Fruit fly (Drosophila melanogaster) whole organism, embryonic: Measurements from ENCODE around the gene CG33969.

Source experiments
- Ada2b ChIP-seq: fragments of 200-800 bp; sonication (Bioruptor generic); IDR thresholded peaks from 2 replicates; pipeline ENCODE4 v1.3.6; 2022; ENCODE audit warnings: missing biosample characterization, missing genetic modification characterization
- C15 ChIP-seq: fragments of 200-800 bp; sonication (Bioruptor generic); IDR thresholded peaks from 3 replicates; pipeline ENCODE4 v1.3.6; 2022; ENCODE audit warnings: missing biosample characterization, missing genetic modification characterization
- CG10959 ChIP-seq: fragments of 200-800 bp; sonication (Bioruptor generic); IDR thresholded peaks from 2 replicates; pipeline ENCODE4 v1.3.6; 2022; ENCODE audit warnings: missing biosample characterization, missing genetic modification characterization
- CG11695 ChIP-seq: fragments of 200-800 bp; sonication (Bioruptor generic); IDR thresholded peaks from 3 replicates; pipeline ENCODE4 v1.3.6; 2022; ENCODE audit warnings: missing biosample characterization, missing genetic modification characterization
- CG12744 ChIP-seq: fragments of 200-800 bp; sonication (Bioruptor generic); optimal IDR thresholded peaks from 2 replicates; lab custom pipeline; 2016; ENCODE audit warnings: missing biosample characterization, missing genetic modification characterization
- CG12769 ChIP-seq: fragments of 200-800 bp; sonication (Bioruptor generic); optimal IDR thresholded peaks from 2 replicates; lab custom pipeline; 2019; ENCODE audit warnings: missing biosample characterization, mild to moderate bottlenecking, missing genetic modification characterization, moderate library complexity
- CG13296 ChIP-seq: fragments of 200-800 bp; sonication (Bioruptor generic); optimal IDR thresholded peaks from 3 replicates; lab custom pipeline; 2018; ENCODE audit warnings: missing biosample characterization, mild to moderate bottlenecking, missing genetic modification characterization
- CG15269 ChIP-seq: fragments of 200-800 bp; sonication (Bioruptor generic); optimal IDR thresholded peaks from 2 replicates; lab custom pipeline; 2018; ENCODE audit warnings: missing biosample characterization, mild to moderate bottlenecking, missing genetic modification characterization, moderate library complexity
- CG1529 ChIP-seq: fragments of 200-800 bp; sonication (Bioruptor generic); optimal IDR thresholded peaks from 3 replicates; lab custom pipeline; 2018; ENCODE audit warnings: missing biosample characterization, missing genetic modification characterization
- CG15601 ChIP-seq: fragments of 200-800 bp; sonication (Bioruptor generic); optimal IDR thresholded peaks from 3 replicates; lab custom pipeline; 2019; ENCODE audit warnings: missing biosample characterization, mild to moderate bottlenecking, missing genetic modification characterization, moderate library complexity
- CG1603 ChIP-seq: fragments of 200-800 bp; sonication (Bioruptor generic); optimal IDR thresholded peaks from 2 replicates; lab custom pipeline; 2019; ENCODE audit warnings: missing biosample characterization, mild to moderate bottlenecking, missing genetic modification characterization, moderate library complexity
- CG17912 ChIP-seq: fragments of 200-800 bp; sonication (Bioruptor generic); optimal IDR thresholded peaks from 2 replicates; lab custom pipeline; 2018; ENCODE audit warnings: missing biosample characterization, mild to moderate bottlenecking, missing genetic modification characterization
- CG18011 ChIP-seq: fragments of 200-800 bp; sonication (Bioruptor generic); optimal IDR thresholded peaks from 2 replicates; lab custom pipeline; 2017; ENCODE audit warnings: missing biosample characterization, missing genetic modification characterization, mild to moderate bottlenecking, moderate library complexity, missing genotype
- CG2199 ChIP-seq: fragments of 200-800 bp; sonication (Bioruptor generic); IDR thresholded peaks from 3 replicates; pipeline ENCODE4 v1.3.6; 2022; ENCODE audit warnings: missing biosample characterization, missing genetic modification characterization
- CG30431 ChIP-seq: fragments of 200-800 bp; sonication (Bioruptor generic); optimal IDR thresholded peaks from 2 replicates; lab custom pipeline; 2017; ENCODE audit warnings: missing biosample characterization, missing genetic modification characterization
- CG3281 ChIP-seq: fragments of 200-800 bp; sonication (Bioruptor generic); optimal IDR thresholded peaks from 3 replicates; lab custom pipeline; 2017; ENCODE audit warnings: missing biosample characterization, mild to moderate bottlenecking, missing genetic modification characterization
- CG4282 ChIP-seq: fragments of 200-800 bp; sonication (Bioruptor generic); optimal IDR thresholded peaks from 2 replicates; lab custom pipeline; 2016; ENCODE audit warnings: missing biosample characterization, missing genetic modification characterization
- CG5180 ChIP-seq: fragments of 200-800 bp; sonication (Bioruptor generic); optimal IDR thresholded peaks from 3 replicates; lab custom pipeline; 2017; ENCODE audit warnings: missing biosample characterization, missing genetic modification characterization, mild to moderate bottlenecking, moderate library complexity, missing genetic modification reagents
- CG5245 ChIP-seq: fragments of 200-800 bp; sonication (Bioruptor generic); optimal IDR thresholded peaks from 3 replicates; lab custom pipeline; 2016; ENCODE audit warnings: missing biosample characterization, missing genetic modification characterization
- CG6175 ChIP-seq: fragments of 200-800 bp; sonication (Bioruptor generic); IDR thresholded peaks from 3 replicates; pipeline ENCODE4 v1.3.6; 2022; ENCODE audit warnings: missing biosample characterization, missing genetic modification characterization
- CG6765 ChIP-seq: fragments of 200-800 bp; sonication (Bioruptor generic); optimal IDR thresholded peaks from 3 replicates; lab custom pipeline; 2017; ENCODE audit warnings: missing biosample characterization, mild to moderate bottlenecking, missing genetic modification characterization
- CG6813 ChIP-seq: fragments of 200-800 bp; sonication (Bioruptor generic); optimal IDR thresholded peaks from 2 replicates; lab custom pipeline; 2017; ENCODE audit warnings: missing biosample characterization, missing genetic modification characterization, mild to moderate bottlenecking, moderate library complexity, missing genetic modification reagents
- CG7372 ChIP-seq: fragments of 200-800 bp; sonication (Bioruptor generic); IDR thresholded peaks from 2 replicates; pipeline ENCODE4 v1.3.6; 2022; ENCODE audit warnings: missing biosample characterization, missing genetic modification characterization
- CG7987 ChIP-seq: fragments of 200-800 bp; sonication (Bioruptor generic); optimal IDR thresholded peaks from 2 replicates; lab custom pipeline; 2018; ENCODE audit warnings: missing biosample characterization, mild to moderate bottlenecking, missing genetic modification characterization, moderate library complexity
- CG8290 ChIP-seq, 3 experiments: fragments of 200-800 bp; sonication (Bioruptor generic); optimal IDR thresholded peaks; 2 replicates each; lab custom pipeline; 2016 to 2019; ENCODE audit warnings: missing biosample characterization in 3 of 3, missing genetic modification characterization in 3 of 3, mild to moderate bottlenecking in 2 of 3, moderate library complexity in 1 of 3
- CG9932 ChIP-seq: fragments of 200-800 bp; sonication (Bioruptor generic); IDR thresholded peaks from 2 replicates; pipeline ENCODE4 v1.3.6; 2022; ENCODE audit warnings: missing biosample characterization, missing genetic modification characterization
- D ChIP-seq, 2 experiments: fragments of 200-800 bp in 1 of 2; fragments of >200 bp in 1 of 2; sonication (Bioruptor generic) in 1 of 2; optimal IDR thresholded peaks; 2 replicates in 1 of 2; 3 replicates in 1 of 2; lab custom pipeline; 2017; ENCODE audit warnings: mild to moderate bottlenecking in 1 of 2, missing biosample characterization in 1 of 2, missing genetic modification characterization in 1 of 2, missing genetic modification reagents in 1 of 2
- Dad ChIP-seq: fragments of 200-800 bp; sonication (Bioruptor generic); optimal IDR thresholded peaks from 3 replicates; lab custom pipeline; 2016; ENCODE audit warnings: missing biosample characterization, missing genetic modification characterization
- E2f2 ChIP-seq: fragments of 200-800 bp; sonication (Bioruptor generic); IDR thresholded peaks from 2 replicates; pipeline ENCODE4 v1.3.6; 2022; ENCODE audit warnings: missing biosample characterization, missing genetic modification characterization
- Gsc ChIP-seq: fragments of 200-800 bp; sonication (Bioruptor generic); IDR thresholded peaks from 2 replicates; pipeline ENCODE4 v1.3.6; 2022; ENCODE audit warnings: missing biosample characterization, missing genetic modification characterization
- Hr51 ChIP-seq, 2 experiments: fragments of 200-800 bp; sonication (Bioruptor generic); optimal IDR thresholded peaks; 2 replicates in 1 of 2; 3 replicates in 1 of 2; lab custom pipeline; 2016 to 2018; ENCODE audit warnings: missing biosample characterization in 2 of 2, missing genetic modification characterization in 2 of 2, mild to moderate bottlenecking in 1 of 2, moderate library complexity in 1 of 2
- Nf-YC ChIP-seq: fragments of 200-800 bp; optimal IDR thresholded peaks from 3 replicates; lab custom pipeline; 2019; ENCODE audit warnings: missing biosample characterization, mild to moderate bottlenecking, missing genetic modification characterization, moderate library complexity
- Poxn ChIP-seq: fragments of 200-800 bp; sonication (Bioruptor generic); IDR thresholded peaks from 2 replicates; pipeline ENCODE4 v1.3.6; 2022; ENCODE audit warnings: missing biosample characterization, missing genetic modification characterization
- Sox100B ChIP-seq: fragments of 200-800 bp; sonication (Bioruptor generic); optimal IDR thresholded peaks from 3 replicates; lab custom pipeline; 2018; ENCODE audit warnings: missing biosample characterization, mild to moderate bottlenecking, missing genetic modification characterization
- Sry-δ ChIP-seq: fragments of 200-800 bp; sonication (Bioruptor generic); optimal IDR thresholded peaks from 2 replicates; lab custom pipeline; 2016; ENCODE audit warnings: missing biosample characterization, missing genetic modification characterization
- Taf1 ChIP-seq: fragments of 200-800 bp; sonication (Bioruptor generic); IDR thresholded peaks from 2 replicates; pipeline ENCODE4 v1.3.6; 2022; ENCODE audit warnings: missing biosample characterization, missing genetic modification characterization
- dysf ChIP-seq: fragments of 200-800 bp; sonication (Bioruptor generic); IDR thresholded peaks from 3 replicates; pipeline ENCODE4 v1.3.6; 2022; ENCODE audit warnings: missing biosample characterization, missing genetic modification characterization
- grn ChIP-seq: fragments of 200-800 bp; sonication (Bioruptor generic); optimal IDR thresholded peaks from 3 replicates; lab custom pipeline; 2017; ENCODE audit warnings: missing biosample characterization, missing genetic modification characterization
- gsb-n ChIP-seq: fragments of 200-800 bp; sonication (Bioruptor generic); optimal IDR thresholded peaks from 3 replicates; lab custom pipeline; 2018; ENCODE audit warnings: missing biosample characterization, mild to moderate bottlenecking, missing genetic modification characterization
- lilli ChIP-seq: fragments of 200-800 bp; sonication (Bioruptor generic); optimal IDR thresholded peaks from 3 replicates; lab custom pipeline; 2016; ENCODE audit warnings: missing biosample characterization, missing genetic modification characterization
- nom ChIP-seq: fragments of 200-800 bp; sonication (Bioruptor generic); optimal IDR thresholded peaks from 2 replicates; lab custom pipeline; 2017; ENCODE audit warnings: missing biosample characterization, missing genetic modification characterization, mild to moderate bottlenecking, moderate library complexity, missing genetic modification reagents
- odd ChIP-seq: fragments of 200-800 bp; sonication (Bioruptor generic); optimal IDR thresholded peaks from 2 replicates; lab custom pipeline; 2017; ENCODE audit warnings: missing biosample characterization, mild to moderate bottlenecking, missing genetic modification characterization
- pita ChIP-seq: fragments of 200-800 bp; sonication (Bioruptor generic); optimal IDR thresholded peaks from 2 replicates; lab custom pipeline; 2017; ENCODE audit warnings: missing biosample characterization, mild to moderate bottlenecking, missing genetic modification characterization
- sqz ChIP-seq: fragments of 200-800 bp; sonication (Bioruptor generic); optimal IDR thresholded peaks from 3 replicates; lab custom pipeline; 2018; ENCODE audit warnings: missing biosample characterization, mild to moderate bottlenecking, missing genetic modification characterization
- tap ChIP-seq: fragments of 200-800 bp; optimal IDR thresholded peaks from 3 replicates; lab custom pipeline; 2019; ENCODE audit warnings: missing biosample characterization, mild to moderate bottlenecking, missing genetic modification characterization, moderate library complexity
- vvl ChIP-seq: fragments of 200-800 bp; sonication (Bioruptor generic); IDR thresholded peaks from 2 replicates; pipeline ENCODE4 v1.3.6; 2022; ENCODE audit warnings: missing biosample characterization, missing genetic modification characterization
- wek ChIP-seq: fragments of 200-800 bp; sonication (Bioruptor generic); optimal IDR thresholded peaks from 3 replicates; lab custom pipeline; 2018; ENCODE audit warnings: missing biosample characterization, mild to moderate bottlenecking, missing genetic modification characterization, moderate library complexity

Gene CG33969

DNA sequence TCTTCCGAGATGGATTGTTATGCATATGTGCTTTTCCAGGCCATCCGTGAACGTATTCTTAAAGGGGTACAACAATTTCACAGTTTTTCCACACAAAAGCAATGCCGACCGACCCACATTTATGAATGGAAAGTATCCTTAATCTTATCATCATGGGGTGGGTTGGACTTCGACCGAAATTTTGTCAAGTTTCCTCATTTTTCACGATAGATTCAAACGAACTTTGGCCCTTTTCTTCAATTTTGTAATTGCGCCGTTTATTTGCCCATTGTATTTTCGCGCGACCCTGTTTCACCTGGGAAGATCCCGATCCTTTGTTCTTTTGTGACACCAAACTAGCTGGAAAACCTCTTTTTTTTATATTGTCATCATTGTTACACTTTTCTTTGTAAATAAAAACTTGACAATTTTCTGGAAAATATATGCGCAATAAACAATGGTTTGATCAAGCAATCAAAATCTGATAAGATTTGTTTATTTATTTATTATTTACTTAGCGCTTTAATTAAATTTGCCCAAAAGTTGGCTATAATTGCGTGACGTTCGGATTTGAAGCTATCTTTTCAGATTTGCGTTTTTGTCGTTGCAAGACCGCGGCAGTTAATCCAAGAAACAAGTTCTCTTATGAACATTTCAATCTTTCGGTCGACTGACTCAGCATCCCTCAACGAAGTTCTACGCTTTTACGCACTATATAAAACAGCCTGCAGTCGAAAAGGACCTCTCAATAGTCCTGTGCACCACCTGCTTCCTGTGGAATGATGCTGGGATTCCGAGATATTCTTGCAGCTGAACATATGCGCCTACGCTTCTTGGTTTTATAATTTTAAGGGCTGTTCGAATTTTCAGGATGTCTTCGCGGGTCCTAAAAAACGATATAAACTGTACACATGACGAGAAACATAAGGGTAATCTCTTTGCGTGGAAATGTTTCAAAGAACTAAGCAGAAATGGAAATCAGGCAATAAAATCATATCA lies 12.9 kb upstream of the CG33969 start (continued):
- no peak for TF ChIP-seq pita (GFP tag; lab: Kevin White, UChicago)
- 0 out of 3 replicates have a peak, but pooled peaks have one; percentile 19 for TF ChIP-seq CG11695 (GFP tag; lab: Robert Waterston, UW)
- TF ChIP-seq dysf (GFP tag; lab: Robert Waterston, UW), result 0 out of 3 replicates have a peak, but pooled peaks have one; percentile 9
- no peak for TF ChIP-seq Gsc (GFP tag; lab: Robert Waterston, UW)
- TF ChIP-seq CG12744, result peak; percentile 25
- peak; percentile 20 for TF ChIP-seq tap (tag; lab: Kevin White, UChicago)
- no peak for TF ChIP-seq CG18011 (GFP tag; lab: Kevin White, UChicago)
- no peak for TF ChIP-seq Ada2b
- peak; percentile 47; the same call in 1 of the 2 replicates for TF ChIP-seq vvl (GFP tag; lab: Robert Waterston, UW)
- TF ChIP-seq CG6765 (GFP tag; lab: Kevin White, UChicago), result peak; percentile 46
- peak; percentile 56 for TF ChIP-seq CG6813 (GFP tag; lab: Kevin White, UChicago)
- peak; percentile 14 for TF ChIP-seq CG1529 (GFP tag; lab: Kevin White, UChicago)
- TF ChIP-seq E2f2 (GFP tag; lab: Robert Waterston, UW), result peak; percentile 26; the same call in 1 of the 2 replicates
- peak; percentile 9 for TF ChIP-seq CG1603 (tag; lab: Kevin White, UChicago)
- TF ChIP-seq Poxn (GFP tag; lab: Robert Waterston, UW), result no peak
- TF ChIP-seq Nf-YC (tag; lab: Kevin White, UChicago), result peak; percentile 21
- TF ChIP-seq CG5245 (GFP tag; lab: Kevin White, UChicago), result no peak
- TF ChIP-seq CG12769 (tag; lab: Kevin White, UChicago), result peak; percentile 3
- TF ChIP-seq CG7372 (GFP tag; lab: Robert Waterston, UW), result no peak
- TF ChIP-seq CG8290 (GFP tag; optimal IDR thresholded peaks at IDR 0.05; lab: Kevin White, UChicago), result no peak
- peak in 1 of 2 experiments; percentile 34 for TF ChIP-seq CG8290 (tag; optimal IDR thresholded peaks at IDR 0.05; lab: Kevin White, UChicago)
- peak; percentile 29 for TF ChIP-seq Sox100B (GFP tag; lab: Kevin White, UChicago)
- no peak for TF ChIP-seq CG30431 (GFP tag; lab: Kevin White, UChicago)
- TF ChIP-seq D (optimal IDR thresholded peaks at IDR 0.05; lab: Kevin White, UChicago), result no peak
- TF ChIP-seq D (GFP tag; optimal IDR thresholded peaks at IDR 0.05; lab: Kevin White, UChicago), result no peak
- TF ChIP-seq CG15269 (tag; lab: Kevin White, UChicago), result peak; percentile 25
- TF ChIP-seq sqz (GFP tag; lab: Kevin White, UChicago), result peak; percentile 27
- peak; percentile 19 for TF ChIP-seq CG17912
- TF ChIP-seq Sry-δ (GFP tag; lab: Kevin White, UChicago), result no peak
- peak; percentile 41 for TF ChIP-seq wek (GFP tag; lab: Kevin White, UChicago)
- no peak for TF ChIP-seq Dad
- peak in 1 of 2 experiments; percentile 8 for TF ChIP-seq Hr51 (GFP tag; optimal IDR thresholded peaks at IDR 0.05; lab: Kevin White, UChicago)
- TF ChIP-seq gsb-n (tag; lab: Kevin White, UChicago), result peak; percentile 25
- TF ChIP-seq C15 (GFP tag; lab: Robert Waterston, UW), result no peak
- TF ChIP-seq CG2199 (GFP tag; lab: Robert Waterston, UW), result peak; percentile 83; the same call in 2 of the 3 replicates
- TF ChIP-seq lilli (GFP tag; lab: Kevin White, UChicago), result no peak
- TF ChIP-seq CG15601 (tag; lab: Kevin White, UChicago), result peak; percentile 29
- peak; percentile 27 for TF ChIP-seq odd
- no peak for TF ChIP-seq CG4282 (GFP tag; lab: Kevin White, UChicago)
- no peak for TF ChIP-seq nom (GFP tag; lab: Kevin White, UChicago)
- peak; percentile 5 for TF ChIP-seq CG5180 (GFP tag; lab: Kevin White, UChicago)
- TF ChIP-seq CG3281, result peak; percentile 43
- TF ChIP-seq grn (GFP tag; lab: Kevin White, UChicago), result peak; percentile 79
- peak; percentile 61 for TF ChIP-seq CG7987 (GFP tag; lab: Kevin White, UChicago)
- TF ChIP-seq Taf1 (GFP tag; lab: Robert Waterston, UW), result no peak
- TF ChIP-seq CG13296 (GFP tag; lab: Kevin White, UChicago), result peak; percentile 73
- no peak for TF ChIP-seq CG10959 (GFP tag; lab: Robert Waterston, UW)
- TF ChIP-seq CG6175 (GFP tag; lab: Robert Waterston, UW), result no peak
- TF ChIP-seq CG9932 (GFP tag; lab: Robert Waterston, UW), result no peak
